Worm (Caenorhabditis elegans) whole organism, mixed stage, embryonic: Measurements from ENCODE around the gene grd-2.

Experiments
- M03D4.4 ChIP-seq: sonication (generic microtip); optimal IDR thresholded peaks from 2 replicates; lab custom pipeline; 2017; ENCODE audit warnings: mild to moderate bottlenecking, missing genetic modification characterization, missing compliant biosample characterization
- blmp-1 ChIP-seq: fragments of 150-350 bp; optimal IDR thresholded peaks from 2 replicates; lab custom pipeline; 2014; ENCODE audit warnings: missing biosample characterization, missing genetic modification characterization
- ceh-39 ChIP-seq: fragments of 150-350 bp; optimal IDR thresholded peaks from 2 replicates; lab custom pipeline; 2014; ENCODE audit warnings: missing biosample characterization, missing genetic modification characterization
- ceh-43 ChIP-seq: fragments of 200-800 bp; sonication (Bioruptor generic); optimal IDR thresholded peaks from 2 replicates; lab custom pipeline; 2018; ENCODE audit warnings: mild to moderate bottlenecking, missing genetic modification characterization, moderate library complexity, missing compliant biosample characterization
- ceh-83 ChIP-seq: fragments of 200-800 bp; sonication (Bioruptor generic); optimal IDR thresholded peaks from 2 replicates; lab custom pipeline; 2018; ENCODE audit warnings: mild to moderate bottlenecking, missing genetic modification characterization, missing compliant biosample characterization
- ces-1 ChIP-seq: fragments of 150-350 bp; optimal IDR thresholded peaks from 2 replicates; lab custom pipeline; 2014; ENCODE audit warnings: missing biosample characterization, missing genetic modification reagents, missing genetic modification characterization
- cnd-1 ChIP-seq: fragments of 200-800 bp; sonication (Bioruptor generic); optimal IDR thresholded peaks from 2 replicates; lab custom pipeline; 2018; ENCODE audit warnings: mild to moderate bottlenecking, missing genetic modification characterization, missing compliant biosample characterization
- drap-1 ChIP-seq: fragments of 200-800 bp; sonication (Bioruptor generic); optimal IDR thresholded peaks from 3 replicates; lab custom pipeline; 2018; ENCODE audit warnings: mild to moderate bottlenecking, missing genetic modification characterization, missing compliant biosample characterization
- elt-1 ChIP-seq: sonication (generic microtip); optimal IDR thresholded peaks from 2 replicates; lab custom pipeline; 2017; ENCODE audit warnings: missing genetic modification characterization, mild to moderate bottlenecking, missing compliant biosample characterization, antibody characterized with exemption, moderate library complexity, borderline replicate concordance; ENCODE audit not compliant: insufficient read depth
- elt-3 ChIP-seq: fragments of 150-350 bp; optimal IDR thresholded peaks from 2 replicates; lab custom pipeline; 2014; ENCODE audit warnings: missing biosample characterization, missing genetic modification characterization
- flh-1 ChIP-seq: fragments of 200-800 bp; sonication (Bioruptor generic); optimal IDR thresholded peaks from 2 replicates; lab custom pipeline; 2018; ENCODE audit warnings: mild to moderate bottlenecking, missing genetic modification characterization, moderate library complexity, missing compliant biosample characterization
- ham-2 ChIP-seq: fragments of 200-800 bp; sonication (Bioruptor generic); optimal IDR thresholded peaks from 2 replicates; lab custom pipeline; 2018; ENCODE audit warnings: mild to moderate bottlenecking, missing genetic modification characterization, missing compliant biosample characterization
- hlh-1 ChIP-seq: fragments of 150-350 bp; optimal IDR thresholded peaks from 2 replicates; lab custom pipeline; 2014; ENCODE audit warnings: missing biosample characterization, missing genetic modification reagents, missing genetic modification characterization
- lin-13 ChIP-seq: fragments of 150-350 bp; optimal IDR thresholded peaks from 2 replicates; lab custom pipeline; 2014; ENCODE audit warnings: missing biosample characterization, missing genetic modification characterization
- lin-32 ChIP-seq: fragments of 200-800 bp; sonication (Bioruptor generic); optimal IDR thresholded peaks from 2 replicates; lab custom pipeline; 2018; ENCODE audit warnings: mild to moderate bottlenecking, missing genetic modification characterization, missing compliant biosample characterization
- lsy-2 ChIP-seq: fragments of 150-350 bp; optimal IDR thresholded peaks from 2 replicates; lab custom pipeline; 2014; ENCODE audit warnings: missing biosample characterization, missing genetic modification characterization
- mab-5 ChIP-seq: fragments of 150-350 bp; optimal IDR thresholded peaks from 2 replicates; lab custom pipeline; 2014; ENCODE audit warnings: missing biosample characterization, missing genetic modification characterization
- mep-1 ChIP-seq: fragments of 150-350 bp; optimal IDR thresholded peaks from 2 replicates; lab custom pipeline; 2017; ENCODE audit warnings: missing biosample characterization, missing genetic modification reagents, missing genetic modification characterization, inconsistent platforms
- mls-2 ChIP-seq: sonication (generic microtip); optimal IDR thresholded peaks from 2 replicates; lab custom pipeline; 2016; ENCODE audit warnings: mild to moderate bottlenecking, missing genetic modification characterization, moderate library complexity, missing compliant biosample characterization
- nhr-12 ChIP-seq: fragments of 150-350 bp; optimal IDR thresholded peaks from 2 replicates; lab custom pipeline; 2014; ENCODE audit warnings: missing biosample characterization, missing genetic modification characterization
- nhr-2 ChIP-seq: fragments of 150-350 bp; optimal IDR thresholded peaks from 2 replicates; lab custom pipeline; 2014; ENCODE audit warnings: missing biosample characterization, missing genetic modification characterization
- nhr-237 ChIP-seq: fragments of 150-350 bp; optimal IDR thresholded peaks from 2 replicates; lab custom pipeline; 2014; ENCODE audit warnings: missing biosample characterization, missing genetic modification characterization
- nhr-28 ChIP-seq: fragments of 150-350 bp; optimal IDR thresholded peaks from 2 replicates; lab custom pipeline; 2014; ENCODE audit warnings: missing biosample characterization, missing genetic modification characterization
- nhr-76 ChIP-seq: sonication (generic microtip); optimal IDR thresholded peaks from 2 replicates; lab custom pipeline; 2017; ENCODE audit warnings: missing biosample characterization, missing genetic modification characterization
- pha-4 ChIP-seq: fragments of 150-350 bp; optimal IDR thresholded peaks from 2 replicates; lab custom pipeline; 2018; ENCODE audit warnings: missing biosample characterization, missing genetic modification reagents, missing genetic modification characterization
- sem-2 ChIP-seq: fragments of 200-800 bp; sonication (Bioruptor generic); optimal IDR thresholded peaks from 2 replicates; lab custom pipeline; 2018; ENCODE audit warnings: mild to moderate bottlenecking, missing genetic modification characterization, missing compliant biosample characterization
- snpc-4 ChIP-seq: fragments of 150-350 bp; optimal IDR thresholded peaks from 2 replicates; lab custom pipeline; 2014; ENCODE audit warnings: missing biosample characterization, missing genetic modification characterization
- sptf-1 ChIP-seq: sonication (generic microtip); optimal IDR thresholded peaks from 2 replicates; lab custom pipeline; 2017; ENCODE audit warnings: mild to moderate bottlenecking, missing genetic modification characterization, moderate library complexity, missing compliant biosample characterization
- tbx-8 ChIP-seq: fragments of 200-800 bp; sonication (Bioruptor generic); optimal IDR thresholded peaks from 2 replicates; lab custom pipeline; 2018; ENCODE audit warnings: mild to moderate bottlenecking, missing genetic modification characterization, moderate library complexity, missing compliant biosample characterization
- unc-120 ChIP-seq: sonication (generic microtip); optimal IDR thresholded peaks from 2 replicates; lab custom pipeline; 2017; ENCODE audit warnings: missing genetic modification characterization, missing compliant biosample characterization; ENCODE audit not compliant: poor library complexity, severe bottlenecking
- unc-39 ChIP-seq: fragments of 150-350 bp; optimal IDR thresholded peaks from 2 replicates; lab custom pipeline; 2014; ENCODE audit warnings: missing biosample characterization, missing genetic modification characterization
- unc-62 ChIP-seq: fragments of 150-350 bp; optimal IDR thresholded peaks from 2 replicates; lab custom pipeline; 2014; ENCODE audit warnings: missing biosample characterization, missing genetic modification reagents, missing genetic modification characterization
- zip-8 ChIP-seq: fragments of 150-350 bp; optimal IDR thresholded peaks from 2 replicates; lab custom pipeline; 2014; ENCODE audit warnings: missing biosample characterization, missing genetic modification characterization
- ztf-11 ChIP-seq: fragments of 150-350 bp; optimal IDR thresholded peaks from 2 replicates; lab custom pipeline; 2014; ENCODE audit warnings: missing biosample characterization, missing genetic modification characterization

grd-2 gene

ce11 chrV:20636855-20637254, 27.3 kb downstream of the grd-2 start, which contains the start of gene ttr-13:
ttr-13 (minus strand) TSS chrV:20636955.
- no peak for TF ChIP-seq pha-4 (tag; lab: Kevin White, UChicago)
- no peak for TF ChIP-seq sem-2 (GFP tag; lab: Kevin White, UChicago)
- no peak for TF ChIP-seq ceh-39 (tag; lab: Kevin White, UChicago)
- TF ChIP-seq zip-8, result no peak
- TF ChIP-seq M03D4.4, result no peak
- no peak for TF ChIP-seq nhr-2
- no peak for TF ChIP-seq drap-1 (GFP tag; lab: Kevin White, UChicago)
- no peak for TF ChIP-seq snpc-4
- TF ChIP-seq unc-62, result no peak
- TF ChIP-seq tbx-8 (GFP tag; lab: Kevin White, UChicago), result no peak
- no peak for TF ChIP-seq sptf-1 (tag; lab: Kevin White, UChicago)
- TF ChIP-seq ham-2 (GFP tag; lab: Kevin White, UChicago), result no peak
- no peak for TF ChIP-seq elt-1 (tag; lab: Kevin White, UChicago)
- TF ChIP-seq unc-120 (tag; lab: Kevin White, UChicago), result no peak
- no peak for TF ChIP-seq nhr-28 (tag; lab: Kevin White, UChicago)
- no peak for TF ChIP-seq flh-1 (GFP tag; lab: Kevin White, UChicago)
- no peak for TF ChIP-seq ceh-83
- TF ChIP-seq mls-2 (tag; lab: Kevin White, UChicago), result no peak
- no peak for TF ChIP-seq lin-13 (tag; lab: Kevin White, UChicago)
- no peak for TF ChIP-seq nhr-237 (tag; lab: Kevin White, UChicago)

- no peak for TF ChIP-seq snpc-4
- no peak for TF ChIP-seq nhr-76 (tag; lab: Kevin White, UChicago)
- no peak for TF ChIP-seq flh-1 (GFP tag; lab: Kevin White, UChicago)
- no peak for TF ChIP-seq nhr-28 (tag; lab: Kevin White, UChicago)
- TF ChIP-seq lsy-2 (tag; lab: Kevin White, UChicago), result no peak
- no peak for TF ChIP-seq pha-4 (tag; lab: Kevin White, UChicago)
- no peak for TF ChIP-seq lin-32
- no peak for TF ChIP-seq mls-2 (tag; lab: Kevin White, UChicago)
- TF ChIP-seq nhr-12, result no peak
- no peak for TF ChIP-seq nhr-2
- no peak for TF ChIP-seq M03D4.4
- TF ChIP-seq ceh-43 (GFP tag; lab: Kevin White, UChicago), result no peak
- no peak for TF ChIP-seq ham-2 (GFP tag; lab: Kevin White, UChicago)
- TF ChIP-seq nhr-237 (tag; lab: Kevin White, UChicago), result no peak
- TF ChIP-seq elt-1 (tag; lab: Kevin White, UChicago), result no peak
- no peak for TF ChIP-seq tbx-8 (GFP tag; lab: Kevin White, UChicago)
- TF ChIP-seq unc-62, result no peak
- TF ChIP-seq sem-2 (GFP tag; lab: Kevin White, UChicago), result no peak
Observed at ce11 chrV:20638344-20638743, 28.8 kb downstream of the grd-2 start, which contains the start of gene Y44A6B.3. Y44A6B.3 (minus strand) TSS chrV:20638444.

- TF ChIP-seq elt-3 (tag; lab: Kevin White, UChicago), result no peak
- no peak for TF ChIP-seq lin-13 (tag; lab: Kevin White, UChicago)
- no peak for TF ChIP-seq hlh-1
- no peak for TF ChIP-seq mep-1 (tag; lab: Kevin White, UChicago)
- no peak for TF ChIP-seq ceh-43 (GFP tag; lab: Kevin White, UChicago)
- no peak for TF ChIP-seq blmp-1 (tag; lab: Kevin White, UChicago)
- TF ChIP-seq zip-8, result no peak
- no peak for TF ChIP-seq ces-1
- TF ChIP-seq ceh-83, result no peak
- TF ChIP-seq mab-5 (tag; lab: Kevin White, UChicago), result no peak
- no peak for TF ChIP-seq lsy-2 (tag; lab: Kevin White, UChicago)
- no peak for TF ChIP-seq tbx-8 (GFP tag; lab: Kevin White, UChicago)
- no peak for TF ChIP-seq ceh-39 (tag; lab: Kevin White, UChicago)
- no peak for TF ChIP-seq sptf-1 (tag; lab: Kevin White, UChicago)
- no peak for TF ChIP-seq ztf-11 (tag; lab: Kevin White, UChicago)
- no peak for TF ChIP-seq unc-62
- TF ChIP-seq nhr-2, result no peak
- TF ChIP-seq nhr-237 (tag; lab: Kevin White, UChicago), result no peak
- no peak for TF ChIP-seq cnd-1
- no peak for TF ChIP-seq nhr-12
Observed at ce11 chrV:20639294-20639693, 29.7 kb downstream of the grd-2 start, which contains the start of gene srxa-14. srxa-14 (plus strand) TSS chrV:20639594.

ce11 chrV:20641896-20642295, 32.3 kb downstream of the grd-2 start, which contains the start of gene srxa-15:
srxa-15 (plus strand) TSS chrV:20642196.
- no peak for TF ChIP-seq nhr-76 (tag; lab: Kevin White, UChicago)
- no peak for TF ChIP-seq zip-8
- TF ChIP-seq lsy-2 (tag; lab: Kevin White, UChicago), result no peak
- TF ChIP-seq nhr-237 (tag; lab: Kevin White, UChicago), result no peak
- TF ChIP-seq lin-32, result no peak
- no peak for TF ChIP-seq sem-2 (GFP tag; lab: Kevin White, UChicago)
- no peak for TF ChIP-seq flh-1 (GFP tag; lab: Kevin White, UChicago)
- no peak for TF ChIP-seq ceh-43 (GFP tag; lab: Kevin White, UChicago)
- TF ChIP-seq cnd-1, result no peak
- TF ChIP-seq M03D4.4, result no peak
- TF ChIP-seq nhr-28 (tag; lab: Kevin White, UChicago), result no peak
- TF ChIP-seq ham-2 (GFP tag; lab: Kevin White, UChicago), result no peak
- TF ChIP-seq pha-4 (tag; lab: Kevin White, UChicago), result no peak
- TF ChIP-seq elt-3 (tag; lab: Kevin White, UChicago), result no peak
- TF ChIP-seq unc-39 (tag; lab: Kevin White, UChicago), result no peak
- no peak for TF ChIP-seq mls-2 (tag; lab: Kevin White, UChicago)
